Worm (Caenorhabditis elegans): Measurements from ENCODE around the gene kcmf-1.

- no peak for TF ChIP-seq lin-39 (tag; optimal IDR thresholded peaks at IDR 0.05)
- no peak for TF ChIP-seq nhr-237 (tag; optimal IDR thresholded peaks at IDR 0.05)
- no peak for TF ChIP-seq nhr-76 (tag; optimal IDR thresholded peaks at IDR 0.05)
- TF ChIP-seq unc-130 (tag; optimal IDR thresholded peaks at IDR 0.05): no peak
- no peak for TF ChIP-seq nhr-90 (tag; optimal IDR thresholded peaks at IDR 0.05; ENCODE audit: poor library complexity)
- TF ChIP-seq ceh-63 (GFP tag; optimal IDR thresholded peaks at IDR 0.05): no peak
- TF ChIP-seq lin-15B (tag; optimal IDR thresholded peaks at IDR 0.05): no peak
- no peak for TF ChIP-seq aha-1 (tag; optimal IDR thresholded peaks at IDR 0.05)
- TF ChIP-seq mab-9 (GFP tag; IDR thresholded peaks at IDR 0.05): no peak
These were observed 38.7 kb upstream of the kcmf-1 start for ce11 chrIII:7790522-7790921.
